Worm (Caenorhabditis elegans): ENCODE data around the gene arcp-1.

arcp-1 gene

ce11 chrIII:3786427-3786935 is 27.3 kb upstream of the arcp-1 start, which contains the start of gene acy-3:
acy-3 (minus strand) TSS chrIII:3786477.
- TF ChIP-seq R02D3.7 (tag; optimal IDR thresholded peaks at IDR 0.05) (no peak), ceh-9 (tag; optimal IDR thresholded peaks at IDR 0.05) (no peak), mml-1 (tag; optimal IDR thresholded peaks at IDR 0.05) (no peak), unc-39 (tag; optimal IDR thresholded peaks at IDR 0.05) (no peak), egl-27 (tag; optimal IDR thresholded peaks at IDR 0.05) (no peak), hmg-11 (tag; optimal IDR thresholded peaks at IDR 0.05) (peak; percentile 24), nhr-237 (tag; optimal IDR thresholded peaks at IDR 0.05) (no peak), tbx-2 (tag; optimal IDR thresholded peaks at IDR 0.05) (no peak), eor-1 (tag; optimal IDR thresholded peaks at IDR 0.05) (no peak), unc-62 (GFP tag; optimal IDR thresholded peaks at IDR 0.05) (peak; percentile 49), nhr-25 (tag; optimal IDR thresholded peaks at IDR 0.05) (peak; percentile 5), nfya-1 (tag; optimal IDR thresholded peaks at IDR 0.05; ENCODE audit: insufficient read depth) (peak; percentile 75), elt-1 (tag; optimal IDR thresholded peaks at IDR 0.05) (no peak), lin-15B (tag; optimal IDR thresholded peaks at IDR 0.05) (no peak), jun-1 (tag; optimal IDR thresholded peaks at IDR 0.05) (no peak), ama-1 (optimal IDR thresholded peaks at IDR 0.05) (no peak), zag-1 (tag; optimal IDR thresholded peaks at IDR 0.05) (no peak), sea-2 (GFP tag; optimal IDR thresholded peaks at IDR 0.05) (no peak), skn-1 (tag; optimal IDR thresholded peaks at IDR 0.05) (no peak), ceh-28 (tag; optimal IDR thresholded peaks at IDR 0.05) (peak; percentile 48), nhr-23 (tag; optimal IDR thresholded peaks at IDR 0.05) (peak; percentile 69), ceh-82 (tag; optimal IDR thresholded peaks at IDR 0.05) (no peak), elt-2 (tag; optimal IDR thresholded peaks at IDR 0.05) (peak; percentile 52), ztf-11 (tag; optimal IDR thresholded peaks at IDR 0.05) (no peak), aly-2 (tag; optimal IDR thresholded peaks at IDR 0.05) (no peak), pqm-1 (tag; optimal IDR thresholded peaks at IDR 0.05) (peak; percentile 43), egl-5 (tag; optimal IDR thresholded peaks at IDR 0.05) (no peak), lsy-12 (tag; optimal IDR thresholded peaks at IDR 0.05) (peak; percentile 22), nhr-43 (tag; optimal IDR thresholded peaks at IDR 0.05; ENCODE audit: poor library complexity, severe bottlenecking) (peak; percentile 66), ceh-16 (tag; optimal IDR thresholded peaks at IDR 0.05) (no peak), snpc-4 (tag; optimal IDR thresholded peaks at IDR 0.05) (peak; percentile 45), ztf-4 (tag; optimal IDR thresholded peaks at IDR 0.05) (no peak), nhr-77 (tag; optimal IDR thresholded peaks at IDR 0.05) (no peak), fkh-2 (tag; optimal IDR thresholded peaks at IDR 0.05) (no peak), pha-4 (tag; optimal IDR thresholded peaks at IDR 0.05) (peak; percentile 72)

- TF ChIP-seq ZK546.5 (tag; optimal IDR thresholded peaks at IDR 0.05) (no peak), pqm-1 (tag; optimal IDR thresholded peaks at IDR 0.05) (peak; percentile 53), nhr-67 (tag; optimal IDR thresholded peaks at IDR 0.05) (no peak), fos-1 (tag; optimal IDR thresholded peaks at IDR 0.05) (no peak), ceh-28 (tag; optimal IDR thresholded peaks at IDR 0.05) (no peak), snpc-4 (tag; optimal IDR thresholded peaks at IDR 0.05) (no peak), ztf-4 (tag; optimal IDR thresholded peaks at IDR 0.05) (no peak), sea-2 (GFP tag; optimal IDR thresholded peaks at IDR 0.05) (no peak), nhr-23 (tag; optimal IDR thresholded peaks at IDR 0.05) (no peak), mdl-1 (tag; optimal IDR thresholded peaks at IDR 0.05) (no peak), mml-1 (tag; optimal IDR thresholded peaks at IDR 0.05) (no peak), lin-39 (tag; optimal IDR thresholded peaks at IDR 0.05) (no peak), pha-4 (tag; optimal IDR thresholded peaks at IDR 0.05) (peak; percentile 14), ztf-11 (tag; optimal IDR thresholded peaks at IDR 0.05) (no peak), jun-1 (tag; optimal IDR thresholded peaks at IDR 0.05) (no peak), fkh-10 (GFP tag; optimal IDR thresholded peaks at IDR 0.05) (no peak), R02D3.7 (tag; optimal IDR thresholded peaks at IDR 0.05) (no peak), egl-27 (tag; optimal IDR thresholded peaks at IDR 0.05) (no peak), tbx-2 (tag; optimal IDR thresholded peaks at IDR 0.05) (no peak), elt-2 (tag; optimal IDR thresholded peaks at IDR 0.05) (peak; percentile 64), nhr-237 (tag; optimal IDR thresholded peaks at IDR 0.05) (no peak), nhr-12 (tag; optimal IDR thresholded peaks at IDR 0.05) (no peak), egl-5 (tag; optimal IDR thresholded peaks at IDR 0.05) (no peak)
These were observed 25.9 kb upstream of the arcp-1 start for ce11 chrIII:3785094-3785493.
